Worm (Caenorhabditis elegans) whole organism, young adult: ENCODE results near the gene Y7A5A.7.

Source experiments
- lin-54 ChIP-seq: fragments of 200-800 bp; sonication (Bioruptor generic); optimal IDR thresholded peaks from 2 replicates; lab custom pipeline; 2018; ENCODE audit warnings: mild to moderate bottlenecking, missing genetic modification characterization, missing compliant biosample characterization
- snpc-4 ChIP-seq, 5 experiments: fragments of 150-350 bp in 1 of 5; sonication (generic microtip) in 4 of 5; optimal IDR thresholded peaks; 2 replicates each; lab custom pipeline; 2014 to 2018; ENCODE audit warnings: missing genetic modification characterization in 5 of 5, missing biosample characterization in 3 of 5, antibody characterized with exemption in 2 of 5, mild to moderate bottlenecking in 2 of 5, missing compliant biosample characterization in 2 of 5, missing genotype in 2 of 5, moderate library complexity in 2 of 5, missing genetic modification reagents in 1 of 5

ce11 chrX:15799595-15799994, 4.4 kb downstream of the Y7A5A.7 start, which contains the start of gene Y7A5A.6:
- TF ChIP-seq snpc-4 (GFP tag; optimal IDR thresholded peaks at IDR 0.05; lab: Kevin White, UChicago) (no peak), snpc-4 (tag; optimal IDR thresholded peaks at IDR 0.05; lab: Kevin White, UChicago) (no peak), lin-54 (no peak)
